Worm (Caenorhabditis elegans) whole organism, L2 larva: ENCODE results near the gene bus-8B.

ENCODE experiments used
- elt-1 ChIP-seq: fragments of 150-350 bp; optimal IDR thresholded peaks from 2 replicates; lab custom pipeline; 2014; ENCODE audit warnings: missing biosample characterization, missing genetic modification characterization
- lin-13 ChIP-seq: fragments of 150-350 bp; optimal IDR thresholded peaks from 2 replicates; lab custom pipeline; 2014; ENCODE audit warnings: missing biosample characterization, missing genetic modification reagents, missing genetic modification characterization
- mab-5 ChIP-seq: fragments of 150-350 bp; optimal IDR thresholded peaks from 2 replicates; lab custom pipeline; 2014; ENCODE audit warnings: missing biosample characterization, missing genetic modification characterization
- nhr-25 ChIP-seq: fragments of 150-350 bp; sonication (generic microtip); optimal IDR thresholded peaks from 3 replicates; lab custom pipeline; 2014; ENCODE audit warnings: missing biosample characterization, missing genetic modification characterization
- nhr-6 ChIP-seq: fragments of 150-350 bp; optimal IDR thresholded peaks from 2 replicates; lab custom pipeline; 2014; ENCODE audit warnings: missing biosample characterization, missing genetic modification characterization
- peb-1 ChIP-seq: fragments of 150-350 bp; optimal IDR thresholded peaks from 2 replicates; lab custom pipeline; 2014; ENCODE audit warnings: missing biosample characterization, missing genetic modification characterization
- sma-9 ChIP-seq, 2 experiments: fragments of 150-350 bp in 1 of 2; sonication (generic microtip) in 1 of 2; optimal IDR thresholded peaks; 2 replicates each; lab custom pipeline; 2014 to 2016; ENCODE audit warnings: missing genetic modification characterization in 2 of 2, mild to moderate bottlenecking in 1 of 2, missing biosample characterization in 1 of 2, missing compliant biosample characterization in 1 of 2, missing genetic modification reagents in 1 of 2, moderate library complexity in 1 of 2
- ztf-11 ChIP-seq: sonication (generic microtip); optimal IDR thresholded peaks from 2 replicates; lab custom pipeline; 2017; ENCODE audit warnings: missing biosample characterization, missing genetic modification characterization
- ztf-4 ChIP-seq: fragments of 150-350 bp; optimal IDR thresholded peaks from 2 replicates; lab custom pipeline; 2014; ENCODE audit warnings: missing biosample characterization, missing genetic modification characterization

ce11 chrX:5514346-5514745, 21.2 kb downstream of the bus-8B start:
- TF ChIP-seq ztf-4 (tag; lab: Kevin White, UChicago): no peak
- TF ChIP-seq nhr-6 (tag; lab: Kevin White, UChicago): no peak
- no peak for TF ChIP-seq lin-13 (GFP tag; lab: Kevin White, UChicago)
- TF ChIP-seq peb-1: no peak
- TF ChIP-seq elt-1 (tag; lab: Kevin White, UChicago): no peak
- TF ChIP-seq ztf-11 (tag; lab: Kevin White, UChicago): no peak
- TF ChIP-seq sma-9 (GFP tag; optimal IDR thresholded peaks at IDR 0.05; lab: Kevin White, UChicago): no peak
- TF ChIP-seq sma-9 (tag; optimal IDR thresholded peaks at IDR 0.05; lab: Kevin White, UChicago): no peak
- no peak for TF ChIP-seq mab-5 (tag; lab: Kevin White, UChicago)
- TF ChIP-seq nhr-25 (tag; lab: Kevin White, UChicago): no peak
